Fruit fly (Drosophila melanogaster) whole organism, adult: Measurements from ENCODE around the gene CG43165.

Experiments used
- CG11617 ChIP-seq: fragments of 200-800 bp; sonication (Bioruptor generic); optimal IDR thresholded peaks from 2 replicates; lab custom pipeline; 2017; ENCODE audit warnings: mild to moderate bottlenecking, missing biosample characterization, missing genetic modification reagents, missing genetic modification characterization
- CG12768 ChIP-seq: fragments of 200-800 bp; sonication (Bioruptor generic); optimal IDR thresholded peaks from 2 replicates; lab custom pipeline; 2017; ENCODE audit warnings: missing biosample characterization, missing genetic modification characterization, mild to moderate bottlenecking, moderate library complexity, missing genetic modification reagents
- CG14711 ChIP-seq: fragments of 200-800 bp; sonication (Bioruptor generic); optimal IDR thresholded peaks from 2 replicates; lab custom pipeline; 2018; ENCODE audit warnings: missing biosample characterization, mild to moderate bottlenecking, missing genetic modification characterization, moderate library complexity
- CG1620 ChIP-seq: fragments of 200-800 bp; sonication (Bioruptor generic); optimal IDR thresholded peaks from 2 replicates; lab custom pipeline; 2016; ENCODE audit warnings: missing biosample characterization, missing genetic modification characterization
- CG33017 ChIP-seq: fragments of 200-800 bp; sonication (Bioruptor generic); optimal IDR thresholded peaks from 2 replicates; lab custom pipeline; 2018; ENCODE audit warnings: missing biosample characterization, mild to moderate bottlenecking, missing genetic modification characterization, moderate library complexity
- CG5204 ChIP-seq: fragments of 200-800 bp; sonication (Bioruptor generic); optimal IDR thresholded peaks from 2 replicates; lab custom pipeline; 2016; ENCODE audit warnings: missing biosample characterization, missing genetic modification characterization
- CG7045 ChIP-seq: fragments of 200-800 bp; sonication (Bioruptor generic); optimal IDR thresholded peaks from 2 replicates; lab custom pipeline; 2017; ENCODE audit warnings: missing biosample characterization, mild to moderate bottlenecking, missing genetic modification characterization
- CG7101 ChIP-seq: fragments of 200-800 bp; sonication (Bioruptor generic); optimal IDR thresholded peaks from 2 replicates; lab custom pipeline; 2018; ENCODE audit warnings: missing biosample characterization, mild to moderate bottlenecking, missing genetic modification characterization, moderate library complexity
- Clk ChIP-seq: fragments of 200-800 bp; sonication (Bioruptor generic); optimal IDR thresholded peaks from 2 replicates; lab custom pipeline; 2017; ENCODE audit warnings: missing biosample characterization, missing genetic modification characterization
- Crg-1 ChIP-seq: fragments of 200-800 bp; sonication (Bioruptor generic); optimal IDR thresholded peaks from 2 replicates; lab custom pipeline; 2016; ENCODE audit warnings: missing biosample characterization, missing genetic modification characterization
- Hr96 ChIP-seq: fragments of 200-800 bp; sonication (Bioruptor generic); optimal IDR thresholded peaks from 2 replicates; lab custom pipeline; 2016; ENCODE audit warnings: missing biosample characterization, missing genetic modification characterization
- Mnt ChIP-seq: fragments of 200-800 bp; sonication (Bioruptor generic); optimal IDR thresholded peaks from 2 replicates; lab custom pipeline; 2016; ENCODE audit warnings: missing biosample characterization, mild to moderate bottlenecking, missing genetic modification characterization
- bab1 ChIP-seq: fragments of 200-800 bp; sonication (Bioruptor generic); optimal IDR thresholded peaks from 3 replicates; lab custom pipeline; 2019; ENCODE audit warnings: missing biosample characterization, mild to moderate bottlenecking, missing genetic modification characterization, moderate library complexity
- cic ChIP-seq: fragments of 200-800 bp; sonication (Bioruptor generic); optimal IDR thresholded peaks from 2 replicates; lab custom pipeline; 2017; ENCODE audit warnings: missing biosample characterization, mild to moderate bottlenecking, missing genetic modification characterization, moderate library complexity
- cnc ChIP-seq, 2 experiments: fragments of >200 bp; optimal IDR thresholded peaks; 2 replicates each; lab custom pipeline; 2017
- kay ChIP-seq: fragments of 200-800 bp; sonication (Bioruptor generic); peaks from one replicate; lab custom pipeline; 2016; ENCODE audit warnings: missing biosample characterization, missing genetic modification characterization, borderline replicate concordance
- ovo ChIP-seq: fragments of 200-800 bp; sonication (Bioruptor generic); optimal IDR thresholded peaks from 2 replicates; lab custom pipeline; 2016; ENCODE audit warnings: missing biosample characterization, missing genetic modification characterization
- pad ChIP-seq: fragments of 200-800 bp; sonication (Bioruptor generic); optimal IDR thresholded peaks from 3 replicates; lab custom pipeline; 2017; ENCODE audit warnings: missing biosample characterization, missing genetic modification characterization, mild to moderate bottlenecking, moderate library complexity, missing genetic modification reagents
- tj ChIP-seq: fragments of 200-800 bp; sonication (Bioruptor generic); optimal IDR thresholded peaks from 3 replicates; lab custom pipeline; 2017; ENCODE audit warnings: missing biosample characterization, mild to moderate bottlenecking, missing genetic modification characterization, moderate library complexity
- toe ChIP-seq: fragments of 200-800 bp; sonication (Bioruptor generic); optimal IDR thresholded peaks from 2 replicates; lab custom pipeline; 2016; ENCODE audit warnings: missing biosample characterization, missing genetic modification characterization

Gene CG43165

dm6 chr2L:3730182-3730975 is 35.6 kb upstream of the CG43165 start, which contains the start of gene CG10019:
Gene CG10019 (plus strand): TSS chr2L:3730466.
- TF ChIP-seq cnc (optimal IDR thresholded peaks at IDR 0.05; lab: Kevin White, UChicago) = no peak
- TF ChIP-seq CG7045 (GFP tag; lab: Kevin White, UChicago) = no peak
- no peak for TF ChIP-seq Crg-1
- TF ChIP-seq CG11617 (GFP tag; lab: Kevin White, UChicago) = no peak
- no peak for TF ChIP-seq ovo
- no peak for TF ChIP-seq pad (GFP tag; lab: Kevin White, UChicago)
- TF ChIP-seq kay (GFP tag; lab: Kevin White, UChicago) = peak; percentile 65
- no peak for TF ChIP-seq CG14711 (tag; lab: Kevin White, UChicago)

- TF ChIP-seq kay (GFP tag; lab: Kevin White, UChicago) (no peak), CG14711 (tag; lab: Kevin White, UChicago) (no peak), Hr96 (no peak), CG33017 (tag; lab: Kevin White, UChicago) (no peak), Mnt (no peak), CG7101 (tag; lab: Kevin White, UChicago) (no peak), bab1 (GFP tag; lab: Kevin White, UChicago) (no peak), Clk (GFP tag; lab: Kevin White, UChicago) (no peak), cnc (optimal IDR thresholded peaks at IDR 0.05; lab: Kevin White, UChicago) (no peak), CG1620 (no peak), ovo (no peak), Crg-1 (no peak), tj (GFP tag; lab: Kevin White, UChicago) (no peak), cic (GFP tag; lab: Kevin White, UChicago) (no peak), CG5204 (GFP tag; lab: Kevin White, UChicago) (no peak), CG12768 (GFP tag; lab: Kevin White, UChicago) (no peak), CG11617 (GFP tag; lab: Kevin White, UChicago) (no peak), toe (GFP tag; lab: Kevin White, UChicago) (no peak), CG7045 (GFP tag; lab: Kevin White, UChicago) (no peak), pad (GFP tag; lab: Kevin White, UChicago) (no peak)
These were observed 34.8 kb upstream of the CG43165 start for dm6 chr2L:3729635-3730034.

- TF ChIP-seq Clk (GFP tag; lab: Kevin White, UChicago) (no peak), CG14711 (tag; lab: Kevin White, UChicago) (no peak), CG7045 (GFP tag; lab: Kevin White, UChicago) (no peak), CG5204 (GFP tag; lab: Kevin White, UChicago) (peak; percentile 5), pad (GFP tag; lab: Kevin White, UChicago) (no peak), CG33017 (tag; lab: Kevin White, UChicago) (no peak), toe (GFP tag; lab: Kevin White, UChicago) (no peak), CG1620 (no peak), ovo (no peak)
These were observed 24.7 kb upstream of the CG43165 start for dm6 chr2L:3719414-3719959.

- TF ChIP-seq Clk (GFP tag; lab: Kevin White, UChicago) (no peak), cnc (optimal IDR thresholded peaks at IDR 0.05; lab: Kevin White, UChicago) (no peak), kay (GFP tag; lab: Kevin White, UChicago) (no peak), CG5204 (GFP tag; lab: Kevin White, UChicago) (no peak), CG7045 (GFP tag; lab: Kevin White, UChicago) (no peak), CG12768 (GFP tag; lab: Kevin White, UChicago) (no peak), pad (GFP tag; lab: Kevin White, UChicago) (no peak), bab1 (GFP tag; lab: Kevin White, UChicago) (no peak), Crg-1 (no peak), CG11617 (GFP tag; lab: Kevin White, UChicago) (no peak), CG14711 (tag; lab: Kevin White, UChicago) (no peak), Hr96 (no peak)
These were observed 22.9 kb upstream of the CG43165 start, which contains the start of the genes lectin-24A and Shaw for dm6 chr2L:3717673-3718235. Gene lectin-24A (minus strand): TSS chr2L:3717773. Gene Shaw (plus strand): TSS chr2L:3718185.

- TF ChIP-seq cic (GFP tag; lab: Kevin White, UChicago) = no peak
- no peak for TF ChIP-seq CG5204 (GFP tag; lab: Kevin White, UChicago)
These were observed 18.8 kb upstream of the CG43165 start for dm6 chr2L:3713545-3714156.

- no peak for TF ChIP-seq CG33017 (tag; lab: Kevin White, UChicago)
- peak; percentile 52 for TF ChIP-seq Hr96
- no peak for TF ChIP-seq bab1 (GFP tag; lab: Kevin White, UChicago)
- no peak for TF ChIP-seq CG12768 (GFP tag; lab: Kevin White, UChicago)
- peak; percentile 55 for TF ChIP-seq CG5204 (GFP tag; lab: Kevin White, UChicago)
- TF ChIP-seq tj (GFP tag; lab: Kevin White, UChicago) = peak; percentile 35
- TF ChIP-seq CG14711 (tag; lab: Kevin White, UChicago) = peak; percentile 29
- peak; percentile 95 for TF ChIP-seq pad (GFP tag; lab: Kevin White, UChicago)
- peak; percentile 31 for TF ChIP-seq ovo
- no peak for TF ChIP-seq cnc (optimal IDR thresholded peaks at IDR 0.05; lab: Kevin White, UChicago)
- peak; percentile 96 for TF ChIP-seq kay (GFP tag; lab: Kevin White, UChicago)
- TF ChIP-seq CG7101 (tag; lab: Kevin White, UChicago) = no peak
- no peak for TF ChIP-seq Crg-1
- peak; percentile 6 for TF ChIP-seq CG1620
- no peak for TF ChIP-seq Mnt
- no peak for TF ChIP-seq cic (GFP tag; lab: Kevin White, UChicago)
- TF ChIP-seq CG7045 (GFP tag; lab: Kevin White, UChicago) = no peak
- TF ChIP-seq toe (GFP tag; lab: Kevin White, UChicago) = peak; percentile 36
- TF ChIP-seq Clk (GFP tag; lab: Kevin White, UChicago) = no peak
- TF ChIP-seq CG11617 (GFP tag; lab: Kevin White, UChicago) = peak; percentile 15
These were observed 18.2 kb upstream of the CG43165 start, which contains the start of the genes CG31955 and CG2818 for dm6 chr2L:3712949-3713416. Gene CG31955 (minus strand): TSS chr2L:3713105. Gene CG2818 (plus strand): TSS chr2L:3713360.
